Worm (Caenorhabditis elegans): ENCODE results near the gene T04A6.3.

ce11 chrIII:7572781-7573400, 35.2 kb downstream of the T04A6.3 start, which contains the start of the genes rpl-9 and lpd-7:
- TF ChIP-seq T22C8.4 (GFP tag; IDR thresholded peaks at IDR 0.05) (no peak), ztf-29 (GFP tag; IDR thresholded peaks at IDR 0.05) (no peak), klf-2 (GFP tag; conservative IDR thresholded peaks at IDR 0.05) (no peak), ref-1 (GFP tag; conservative IDR thresholded peaks at IDR 0.05) (no peak)

Data from whole organism, midembryonic.